Fruit fly (Drosophila melanogaster) whole organism, embryonic: ENCODE results near the gene CG32984.

ENCODE experiments used
- Antp ChIP-seq: fragments of 200-800 bp; sonication (Bioruptor generic); optimal IDR thresholded peaks from 3 replicates; lab custom pipeline; 2016; ENCODE audit warnings: missing biosample characterization, missing genetic modification characterization
- Asciz ChIP-seq: fragments of 200-800 bp; sonication (Bioruptor generic); optimal IDR thresholded peaks from 2 replicates; lab custom pipeline; 2017; ENCODE audit warnings: missing biosample characterization, mild to moderate bottlenecking, missing genetic modification characterization, missing genetic modification reagents
- Atf3 ChIP-seq: fragments of 200-800 bp; sonication (Bioruptor generic); optimal IDR thresholded peaks from 3 replicates; lab custom pipeline; 2016; ENCODE audit warnings: missing biosample characterization, missing genetic modification characterization
- B-H1 ChIP-seq: fragments of 200-800 bp; sonication (Bioruptor generic); IDR thresholded peaks from 3 replicates; pipeline ENCODE4 v1.3.6; 2022; ENCODE audit warnings: missing biosample characterization, missing genetic modification characterization
- B-H2 ChIP-seq: fragments of 200-800 bp; sonication (Bioruptor generic); optimal IDR thresholded peaks from 2 replicates; lab custom pipeline; 2018; ENCODE audit warnings: missing biosample characterization, mild to moderate bottlenecking, missing genetic modification characterization
- CG10431 ChIP-seq: fragments of 200-800 bp; sonication (Bioruptor generic); optimal IDR thresholded peaks from 3 replicates; lab custom pipeline; 2018; ENCODE audit warnings: missing biosample characterization, mild to moderate bottlenecking, missing genetic modification characterization
- CG10654 ChIP-seq: fragments of 200-800 bp; sonication (Bioruptor generic); optimal IDR thresholded peaks from 2 replicates; lab custom pipeline; 2016; ENCODE audit warnings: missing biosample characterization, missing genetic modification characterization
- CG11723 ChIP-seq: fragments of 200-800 bp; sonication (Bioruptor generic); optimal IDR thresholded peaks from 2 replicates; lab custom pipeline; 2017; ENCODE audit warnings: missing biosample characterization, mild to moderate bottlenecking, missing genetic modification characterization
- CG12104 ChIP-seq: fragments of 200-800 bp; sonication (Bioruptor generic); optimal IDR thresholded peaks from 3 replicates; lab custom pipeline; 2016; ENCODE audit warnings: missing biosample characterization, missing genetic modification characterization
- CG12219 ChIP-seq: fragments of 200-800 bp; sonication (Bioruptor generic); optimal IDR thresholded peaks from 3 replicates; lab custom pipeline; 2018; ENCODE audit warnings: missing biosample characterization, mild to moderate bottlenecking, missing genetic modification characterization
- CG15073 ChIP-seq: fragments of 200-800 bp; sonication (Bioruptor generic); optimal IDR thresholded peaks from 2 replicates; lab custom pipeline; 2016; ENCODE audit warnings: missing biosample characterization, missing genetic modification characterization
- CG1832 ChIP-seq: fragments of 200-800 bp; sonication (Bioruptor generic); optimal IDR thresholded peaks from 2 replicates; lab custom pipeline; 2017; ENCODE audit warnings: missing biosample characterization, mild to moderate bottlenecking, missing genetic modification characterization, inconsistent platforms
- CG2116 ChIP-seq: fragments of 200-800 bp; sonication (Bioruptor generic); optimal IDR thresholded peaks from 3 replicates; lab custom pipeline; 2018; ENCODE audit warnings: missing biosample characterization, mild to moderate bottlenecking, missing genetic modification characterization
- CG2202 ChIP-seq: fragments of 200-800 bp; sonication (Bioruptor generic); optimal IDR thresholded peaks from 2 replicates; lab custom pipeline; 2018; ENCODE audit warnings: missing biosample characterization, mild to moderate bottlenecking, missing genetic modification characterization
- CG2889 ChIP-seq: fragments of 200-800 bp; sonication (Bioruptor generic); IDR thresholded peaks from 3 replicates; pipeline ENCODE4 v1.3.6; 2022; ENCODE audit warnings: missing biosample characterization, missing genetic modification characterization
- CG31388 ChIP-seq: fragments of 200-800 bp; sonication (Bioruptor generic); optimal IDR thresholded peaks from 2 replicates; lab custom pipeline; 2016; ENCODE audit warnings: missing biosample characterization, missing genetic modification characterization
- CG33213 ChIP-seq: fragments of 200-800 bp; sonication (Bioruptor generic); optimal IDR thresholded peaks from 3 replicates; lab custom pipeline; 2016; ENCODE audit warnings: missing biosample characterization, missing genetic modification characterization
- CG33557 ChIP-seq: fragments of 200-800 bp; sonication (Bioruptor generic); optimal IDR thresholded peaks from 2 replicates; lab custom pipeline; 2019; ENCODE audit warnings: missing biosample characterization, mild to moderate bottlenecking, missing genetic modification characterization, moderate library complexity
- CG34224 ChIP-seq: fragments of 200-800 bp; sonication (Bioruptor generic); IDR thresholded peaks from 3 replicates; pipeline ENCODE4 v1.3.6; 2022; ENCODE audit warnings: missing biosample characterization, missing genetic modification characterization; ENCODE audit not compliant: partially characterized antibody
- CG3726 ChIP-seq: fragments of 200-800 bp; sonication (Bioruptor generic); IDR thresholded peaks from 3 replicates; pipeline ENCODE4, ENCODE4 v1.3.6; 2022; ENCODE audit warnings: missing biosample characterization, missing genetic modification characterization
- CG6765 ChIP-seq: fragments of 200-800 bp; sonication (Bioruptor generic); optimal IDR thresholded peaks from 3 replicates; lab custom pipeline; 2017; ENCODE audit warnings: missing biosample characterization, mild to moderate bottlenecking, missing genetic modification characterization
- CG6854 ChIP-seq: fragments of 200-800 bp; sonication (Bioruptor generic); optimal IDR thresholded peaks from 3 replicates; lab custom pipeline; 2017; ENCODE audit warnings: missing biosample characterization, mild to moderate bottlenecking, missing genetic modification characterization
- CG7357 ChIP-seq: fragments of 200-800 bp; sonication (Bioruptor generic); IDR thresholded peaks from 3 replicates; pipeline ENCODE4 v1.3.6; 2022; ENCODE audit warnings: missing biosample characterization, missing genetic modification characterization
- CG8924 ChIP-seq: fragments of 200-800 bp; optimal IDR thresholded peaks from 3 replicates; lab custom pipeline; 2019; ENCODE audit warnings: missing biosample characterization, mild to moderate bottlenecking, missing genetic modification characterization, moderate library complexity
- CG9817 ChIP-seq: fragments of 200-800 bp; sonication (Bioruptor generic); optimal IDR thresholded peaks from 2 replicates; lab custom pipeline; 2018; ENCODE audit warnings: missing biosample characterization, mild to moderate bottlenecking, missing genetic modification characterization, moderate library complexity
- Deaf1 ChIP-seq: fragments of 200-800 bp; optimal IDR thresholded peaks from 3 replicates; lab custom pipeline; 2019; ENCODE audit warnings: missing biosample characterization, mild to moderate bottlenecking, missing genetic modification characterization, moderate library complexity
- Dref ChIP-seq: fragments of 200-800 bp; sonication (Bioruptor generic); IDR thresholded peaks from 2 replicates; pipeline ENCODE4 v1.3.6; 2022; ENCODE audit warnings: missing biosample characterization, missing genetic modification characterization
- Eip74EF ChIP-seq, 2 experiments: fragments of 200-800 bp in 1 of 2; fragments of >200 bp in 1 of 2; sonication (Bioruptor generic) in 1 of 2; optimal IDR thresholded peaks; 2 replicates each; lab custom pipeline; 2017 to 2019; ENCODE audit warnings: missing biosample characterization in 2 of 2, missing genetic modification characterization in 2 of 2, mild to moderate bottlenecking in 1 of 2, moderate library complexity in 1 of 2
- Gug ChIP-seq: fragments of 200-800 bp; sonication (Bioruptor generic); IDR thresholded peaks from 4 replicates; pipeline ENCODE4 v1.3.6; 2022; ENCODE audit warnings: missing biosample characterization, missing genetic modification characterization
- Poxn ChIP-seq: fragments of 200-800 bp; sonication (Bioruptor generic); IDR thresholded peaks from 2 replicates; pipeline ENCODE4 v1.3.6; 2022; ENCODE audit warnings: missing biosample characterization, missing genetic modification characterization
- Sox100B ChIP-seq: fragments of 200-800 bp; sonication (Bioruptor generic); optimal IDR thresholded peaks from 3 replicates; lab custom pipeline; 2018; ENCODE audit warnings: missing biosample characterization, mild to moderate bottlenecking, missing genetic modification characterization
- Taf1 ChIP-seq: fragments of 200-800 bp; sonication (Bioruptor generic); IDR thresholded peaks from 2 replicates; pipeline ENCODE4 v1.3.6; 2022; ENCODE audit warnings: missing biosample characterization, missing genetic modification characterization
- Xbp1 ChIP-seq: fragments of 200-800 bp; sonication (Bioruptor generic); optimal IDR thresholded peaks from 3 replicates; lab custom pipeline; 2016; ENCODE audit warnings: missing biosample characterization, mild to moderate bottlenecking, missing genetic modification characterization
- YL-1 ChIP-seq: fragments of 200-800 bp; sonication (Bioruptor generic); optimal IDR thresholded peaks from 3 replicates; lab custom pipeline; 2017; ENCODE audit warnings: missing biosample characterization, mild to moderate bottlenecking, missing genetic modification characterization
- bab2 ChIP-seq: fragments of 200-800 bp; sonication (Bioruptor generic); optimal IDR thresholded peaks from 2 replicates; lab custom pipeline; 2016; ENCODE audit warnings: missing biosample characterization, missing genetic modification characterization
- cad ChIP-seq: fragments of >200 bp; optimal IDR thresholded peaks from 2 replicates; lab custom pipeline; 2017; ENCODE audit warnings: missing biosample characterization, missing genetic modification characterization
- caup ChIP-seq: fragments of 200-800 bp; sonication (Bioruptor generic); optimal IDR thresholded peaks from 3 replicates; lab custom pipeline; 2017; ENCODE audit warnings: missing biosample characterization, mild to moderate bottlenecking, missing genetic modification characterization, moderate library complexity; ENCODE audit not compliant: severe bottlenecking
- ci ChIP-seq: fragments of 200-800 bp; sonication (Bioruptor generic); IDR thresholded peaks from 3 replicates; pipeline ENCODE4 v1.3.6; 2022; ENCODE audit warnings: missing biosample characterization, missing genetic modification characterization
- crc ChIP-seq: fragments of 200-800 bp; sonication (Bioruptor generic); optimal IDR thresholded peaks from 2 replicates; lab custom pipeline; 2016; ENCODE audit warnings: missing biosample characterization, missing genetic modification characterization
- kni ChIP-seq: fragments of 200-800 bp; sonication (Bioruptor generic); optimal IDR thresholded peaks from 3 replicates; lab custom pipeline; 2017; ENCODE audit warnings: mild to moderate bottlenecking, missing biosample characterization, missing genetic modification reagents, missing genetic modification characterization
- row ChIP-seq: fragments of 200-800 bp; sonication (Bioruptor generic); IDR thresholded peaks from 3 replicates; pipeline ENCODE4 v1.3.6; 2022; ENCODE audit warnings: missing biosample characterization, missing genetic modification characterization
- run ChIP-seq: fragments of 200-800 bp; sonication (Bioruptor generic); optimal IDR thresholded peaks from 3 replicates; lab custom pipeline; 2018; ENCODE audit warnings: missing biosample characterization, mild to moderate bottlenecking, missing genetic modification characterization
- sd ChIP-seq: fragments of 200-800 bp; sonication (Bioruptor generic); optimal IDR thresholded peaks from 3 replicates; lab custom pipeline; 2018; ENCODE audit warnings: missing biosample characterization, mild to moderate bottlenecking, missing genetic modification characterization, moderate library complexity
- sens-2 ChIP-seq: fragments of 200-800 bp; sonication (Bioruptor generic); IDR thresholded peaks from 2 replicates; pipeline ENCODE4 v1.3.6; 2022; ENCODE audit warnings: missing biosample characterization, missing genetic modification characterization
- sisA ChIP-seq: fragments of 200-800 bp; sonication (Bioruptor generic); IDR thresholded peaks from 2 replicates; pipeline ENCODE4 v1.3.6; 2022; ENCODE audit warnings: missing biosample characterization, missing genetic modification characterization
- tll ChIP-seq, 2 experiments: fragments of 200-800 bp in 1 of 2; fragments of >200 bp in 1 of 2; sonication (Bioruptor generic) in 1 of 2; optimal IDR thresholded peaks; 2 replicates each; lab custom pipeline; 2017 to 2019; ENCODE audit warnings: missing biosample characterization in 2 of 2, missing genetic modification characterization in 2 of 2, mild to moderate bottlenecking in 1 of 2, moderate library complexity in 1 of 2
- unpg ChIP-seq: fragments of 200-800 bp; sonication (Bioruptor generic); optimal IDR thresholded peaks from 3 replicates; lab custom pipeline; 2018; ENCODE audit warnings: missing biosample characterization, mild to moderate bottlenecking, missing genetic modification characterization, moderate library complexity
- usp ChIP-seq: fragments of >200 bp; optimal IDR thresholded peaks from 2 replicates; lab custom pipeline; 2017; ENCODE audit warnings: missing biosample characterization, missing genetic modification characterization
- wek ChIP-seq: fragments of 200-800 bp; sonication (Bioruptor generic); optimal IDR thresholded peaks from 3 replicates; lab custom pipeline; 2018; ENCODE audit warnings: missing biosample characterization, mild to moderate bottlenecking, missing genetic modification characterization, moderate library complexity

CG32984 gene

dm6 chr2L:8982584-8983302 is 18.0 kb downstream of the CG32984 start (continued):
- TF ChIP-seq CG8924 (tag; lab: Kevin White, UChicago) (no peak), Dref (GFP tag; lab: Robert Waterston, UW) (no peak), CG12219 (GFP tag; lab: Kevin White, UChicago) (no peak), Asciz (GFP tag; lab: Kevin White, UChicago) (peak; percentile 49), row (GFP tag; lab: Robert Waterston, UW) (peak; percentile 73), YL-1 (no peak), B-H2 (GFP tag; lab: Kevin White, UChicago) (no peak), run (tag; lab: Kevin White, UChicago) (peak; percentile 59), unpg (GFP tag; lab: Kevin White, UChicago) (peak; percentile 69), sd (tag; lab: Kevin White, UChicago) (peak; percentile 52), sisA (GFP tag; lab: Robert Waterston, UW) (no peak), CG12104 (GFP tag; lab: Kevin White, UChicago) (peak; percentile 11), Atf3 (GFP tag; lab: Kevin White, UChicago) (peak; percentile 34), CG11723 (no peak), Antp (GFP tag; lab: Kevin White, UChicago) (peak; percentile 22), kni (GFP tag; lab: Kevin White, UChicago) (no peak), CG33557 (GFP tag; lab: Kevin White, UChicago) (no peak), Xbp1 (peak; percentile 51), usp (GFP tag; lab: Kevin White, UChicago) (no peak), CG2889 (GFP tag; lab: Robert Waterston, UW) (no peak), wek (GFP tag; lab: Kevin White, UChicago) (no peak), CG3726 (GFP tag; lab: Robert Waterston, UW) (no peak), Taf1 (no peak), CG33213 (GFP tag; lab: Kevin White, UChicago) (no peak), CG10431 (no peak), B-H1 (0 out of 3 replicates have a peak, but pooled peaks have one; percentile 24), caup (GFP tag; lab: Kevin White, UChicago) (peak; percentile 27), bab2 (GFP tag; lab: Kevin White, UChicago) (peak; percentile 53), CG7357 (GFP tag; lab: Robert Waterston, UW) (peak; percentile 42; the same call in 1 of the 3 replicates), CG15073 (GFP tag; lab: Kevin White, UChicago) (no peak), tll (GFP tag; optimal IDR thresholded peaks at IDR 0.05; lab: Kevin White, UChicago) (no peak), Gug (GFP tag; lab: Robert Waterston, UW) (no peak), Poxn (no peak), CG34224 (no peak), Deaf1 (tag; lab: Kevin White, UChicago) (no peak), CG31388 (GFP tag; lab: Kevin White, UChicago) (no peak), CG10654 (GFP tag; lab: Kevin White, UChicago) (peak; percentile 4), CG9817 (tag; lab: Kevin White, UChicago) (peak; percentile 46), CG2202 (tag; lab: Kevin White, UChicago) (no peak), cad (GFP tag; lab: Kevin White, UChicago) (no peak), CG2116 (GFP tag; lab: Kevin White, UChicago) (no peak), sens-2 (GFP tag; lab: Robert Waterston, UW) (0 out of 2 replicates have a peak, but pooled peaks have one; percentile 30), CG6765 (GFP tag; lab: Kevin White, UChicago) (no peak), Sox100B (GFP tag; lab: Kevin White, UChicago) (peak; percentile 53), Eip74EF (GFP tag; optimal IDR thresholded peaks at IDR 0.05; lab: Kevin White, UChicago) (peak in 1 of 2 experiments; percentile 59), crc (GFP tag; lab: Kevin White, UChicago) (no peak), ci (peak; percentile 62; the same call in 1 of the 3 replicates), CG1832 (no peak), CG6854 (GFP tag; lab: Kevin White, UChicago) (peak; percentile 30)
